Worm (Caenorhabditis elegans) whole organism, L2 larva: ENCODE results near the gene fipr-4.

Source experiments
- aly-2 ChIP-seq: fragments of 150-350 bp; optimal IDR thresholded peaks from 2 replicates; lab custom pipeline; 2014; ENCODE audit warnings: missing biosample characterization, missing genetic modification characterization
- egl-27 ChIP-seq: sonication (generic microtip); optimal IDR thresholded peaks from 3 replicates; lab custom pipeline; 2017; ENCODE audit warnings: missing biosample characterization, missing genetic modification reagents, missing genetic modification characterization
- fos-1 ChIP-seq: fragments of 150-350 bp; optimal IDR thresholded peaks from 2 replicates; lab custom pipeline; 2014; ENCODE audit warnings: missing biosample characterization, missing genetic modification characterization
- lin-13 ChIP-seq: fragments of 150-350 bp; optimal IDR thresholded peaks from 2 replicates; lab custom pipeline; 2014; ENCODE audit warnings: missing biosample characterization, missing genetic modification reagents, missing genetic modification characterization
- nhr-237 ChIP-seq: fragments of 150-350 bp; optimal IDR thresholded peaks from 2 replicates; lab custom pipeline; 2014; ENCODE audit warnings: missing biosample characterization, missing genetic modification characterization
- nhr-6 ChIP-seq: fragments of 150-350 bp; optimal IDR thresholded peaks from 2 replicates; lab custom pipeline; 2014; ENCODE audit warnings: missing biosample characterization, missing genetic modification characterization
- unc-55 ChIP-seq: fragments of 150-350 bp; sonication (generic microtip); optimal IDR thresholded peaks from 3 replicates; lab custom pipeline; 2014; ENCODE audit warnings: missing biosample characterization, missing genetic modification reagents, missing genetic modification characterization
- unc-62 ChIP-seq: fragments of 150-350 bp; optimal IDR thresholded peaks from 2 replicates; lab custom pipeline; 2014; ENCODE audit warnings: missing biosample characterization, missing genetic modification reagents, missing genetic modification characterization

DNA sequence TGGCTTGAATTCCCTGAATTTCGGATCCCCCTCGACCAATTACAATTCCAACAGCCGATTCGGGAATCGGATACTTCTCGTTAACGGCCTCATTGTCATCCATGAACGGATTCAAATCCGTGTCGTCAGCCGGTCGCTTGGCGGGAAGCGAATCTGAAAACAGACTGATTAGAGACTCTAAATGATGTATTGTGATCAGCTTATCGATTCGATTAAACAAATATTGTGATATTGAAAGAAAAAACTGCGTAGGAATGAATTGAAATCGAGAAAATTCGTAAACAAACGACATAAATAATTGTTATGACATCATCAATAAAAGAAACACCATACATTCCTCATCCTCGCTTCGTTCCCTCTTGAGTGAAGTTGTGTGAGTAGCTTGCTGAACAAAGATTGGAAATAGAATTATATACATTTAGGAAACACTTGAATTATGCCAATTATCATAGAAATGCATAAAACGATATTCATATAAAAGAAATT is 9.7 kb upstream of the fipr-4 start:
- TF ChIP-seq nhr-6 (tag; lab: Kevin White, UChicago) (no peak), egl-27 (tag; lab: Kevin White, UChicago) (no peak), unc-62 (GFP tag; lab: Kevin White, UChicago) (no peak), unc-55 (GFP tag; lab: Kevin White, UChicago) (no peak), nhr-237 (tag; lab: Kevin White, UChicago) (no peak), fos-1 (tag; lab: Kevin White, UChicago) (no peak), lin-13 (no peak), aly-2 (tag; lab: Kevin White, UChicago) (no peak)
